Worm (Caenorhabditis elegans): ENCODE measurements around the gene C08E8.4.

DNA sequence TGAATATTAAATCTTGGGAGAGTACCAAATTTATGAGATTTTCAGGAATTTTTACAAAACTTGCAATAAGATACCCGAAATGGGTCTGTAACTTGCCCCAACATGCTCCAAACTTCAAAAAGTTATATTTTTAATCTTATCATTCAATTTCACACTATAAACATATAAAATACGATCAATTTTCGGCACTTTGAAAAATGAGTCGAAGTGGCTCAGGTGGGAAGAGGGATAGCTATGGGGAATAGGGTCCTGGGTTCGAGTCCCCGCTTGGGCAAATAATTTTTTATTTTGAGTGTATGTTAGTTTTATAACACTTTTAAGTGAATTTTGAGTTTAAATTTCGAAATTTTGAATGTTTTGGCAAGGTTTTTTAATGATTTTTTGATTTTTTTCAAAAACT lies 618 bp upstream of the C08E8.4 start:
- no peak for TF ChIP-seq lir-3 (tag; optimal IDR thresholded peaks at IDR 0.05; ENCODE audit: poor library complexity)
- no peak for TF ChIP-seq jun-1 (tag; optimal IDR thresholded peaks at IDR 0.05)
- no peak for TF ChIP-seq elt-2 (tag; optimal IDR thresholded peaks at IDR 0.05)
- TF ChIP-seq unc-130 (tag; optimal IDR thresholded peaks at IDR 0.05) = no peak
